Worm (Caenorhabditis elegans) whole organism, mixed stage, embryonic: ENCODE results near the gene D2024.1.

Source experiments
- ces-1 ChIP-seq: fragments of 150-350 bp; optimal IDR thresholded peaks from 2 replicates; lab custom pipeline; 2014; ENCODE audit warnings: missing biosample characterization, missing genetic modification reagents, missing genetic modification characterization
- ham-2 ChIP-seq: fragments of 200-800 bp; sonication (Bioruptor generic); optimal IDR thresholded peaks from 2 replicates; lab custom pipeline; 2018; ENCODE audit warnings: mild to moderate bottlenecking, missing genetic modification characterization, missing compliant biosample characterization
- lin-32 ChIP-seq: fragments of 200-800 bp; sonication (Bioruptor generic); optimal IDR thresholded peaks from 2 replicates; lab custom pipeline; 2018; ENCODE audit warnings: mild to moderate bottlenecking, missing genetic modification characterization, missing compliant biosample characterization

DNA sequence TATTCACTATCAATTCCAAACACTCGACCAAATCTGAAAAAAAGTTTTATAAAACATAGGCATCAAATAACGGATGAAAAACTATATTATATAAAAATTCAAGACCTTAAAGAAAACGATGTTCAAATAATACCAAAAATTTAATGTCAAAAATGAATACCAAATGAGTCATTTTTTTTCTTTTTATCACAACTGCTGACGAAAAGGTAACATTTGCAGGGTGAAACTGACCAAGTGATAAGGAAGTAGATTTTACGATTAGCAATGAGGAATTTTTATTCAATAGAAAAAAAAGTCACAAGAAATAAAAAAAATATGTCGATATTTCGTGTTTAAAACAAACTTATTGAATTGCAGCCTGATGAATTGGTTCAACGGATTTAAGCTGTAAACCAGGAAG is 38.5 kb downstream of the D2024.1 start, which contains the start of gene C06E4.8:
- TF ChIP-seq ces-1 (no peak), ham-2 (GFP tag; lab: Kevin White, UChicago) (no peak), lin-32 (GFP tag; lab: Kevin White, UChicago) (no peak)
